Worm (Caenorhabditis elegans): ENCODE results near the gene dhhc-6.

dhhc-6 gene

ce11 chrIV:12120536-12120935, 4.2 kb upstream of the dhhc-6 start:
- TF ChIP-seq php-3 (GFP tag; IDR thresholded peaks at IDR 0.05) (no peak), aha-1 (tag) (peak; percentile 79), lsy-2 (tag; optimal IDR thresholded peaks at IDR 0.05) (no peak), egl-43 (GFP tag; IDR thresholded peaks at IDR 0.05) (no peak), ceh-82 (tag; optimal IDR thresholded peaks at IDR 0.05) (no peak)

ce11 chrIV:12121076-12121475, 3.7 kb upstream of the dhhc-6 start, which contains the start of the genes ddb-1 and M18.6:
Gene ddb-1 (minus strand): TSS chrIV:12121165.
Gene M18.6 (plus strand): TSS chrIV:12121310.
- no peak for TF ChIP-seq daf-19 (GFP tag; conservative IDR thresholded peaks at IDR 0.05)
- TF ChIP-seq lin-38 (GFP tag; IDR thresholded peaks at IDR 0.05): peak; percentile 93
- peak; percentile 70 for TF ChIP-seq unc-130 (GFP tag; optimal IDR thresholded peaks at IDR 0.05)
- no peak for TF ChIP-seq mxl-3 (GFP tag; optimal IDR thresholded peaks at IDR 0.05)
- peak in 1 of 2 experiments; percentile 56 for TF ChIP-seq lsy-2 (tag; optimal IDR thresholded peaks at IDR 0.05)
- no peak for TF ChIP-seq spr-1 (tag; optimal IDR thresholded peaks at IDR 0.05)
- peak; percentile 3 for TF ChIP-seq hlh-30 (tag; optimal IDR thresholded peaks at IDR 0.05; ENCODE audit: insufficient read depth)
- TF ChIP-seq mes-2 (tag; optimal IDR thresholded peaks at IDR 0.05; ENCODE audit: poor library complexity, severe bottlenecking): peak; percentile 48
- no peak for TF ChIP-seq R02D3.7 (tag; optimal IDR thresholded peaks at IDR 0.05)
- no peak for TF ChIP-seq pha-4 (GFP tag; IDR thresholded peaks at IDR 0.05)
- TF ChIP-seq pha-4 (tag; optimal IDR thresholded peaks at IDR 0.05): peak; percentile 19
- TF ChIP-seq dve-1 (tag; optimal IDR thresholded peaks at IDR 0.05; ENCODE audit: insufficient read depth): peak; percentile 26
- no peak for TF ChIP-seq pqm-1 (tag; optimal IDR thresholded peaks at IDR 0.05)
- TF ChIP-seq nhr-28 (tag; optimal IDR thresholded peaks at IDR 0.05): peak; percentile 25
- no peak for TF ChIP-seq daf-16 (GFP tag; optimal IDR thresholded peaks at IDR 0.05)
- TF ChIP-seq daf-16 (tag; optimal IDR thresholded peaks at IDR 0.05): peak; percentile 41
- peak; percentile 24 for TF ChIP-seq dpl-1 (GFP tag; optimal IDR thresholded peaks at IDR 0.05)
- TF ChIP-seq mep-1 (tag; optimal IDR thresholded peaks at IDR 0.05): peak; percentile 22
- 0 out of 2 replicates have a peak, but pooled peaks have one; percentile 15 for TF ChIP-seq hmg-1.1 (GFP tag; IDR thresholded peaks at IDR 0.05)
- peak; percentile 50 for TF ChIP-seq nhr-6 (tag; optimal IDR thresholded peaks at IDR 0.05)

- TF ChIP-seq daf-16 (GFP tag; optimal IDR thresholded peaks at IDR 0.05): no peak
- peak; percentile 44 for TF ChIP-seq daf-16 (tag; optimal IDR thresholded peaks at IDR 0.05)
- no peak for TF ChIP-seq jun-1 (tag; optimal IDR thresholded peaks at IDR 0.05)
- peak; percentile 64 for TF ChIP-seq mes-2 (tag; optimal IDR thresholded peaks at IDR 0.05; ENCODE audit: poor library complexity, severe bottlenecking)
- TF ChIP-seq dve-1 (tag; optimal IDR thresholded peaks at IDR 0.05; ENCODE audit: insufficient read depth): peak; percentile 39
- no peak for TF ChIP-seq fkh-10 (GFP tag; optimal IDR thresholded peaks at IDR 0.05)
- TF ChIP-seq dpl-1 (GFP tag; optimal IDR thresholded peaks at IDR 0.05): peak; percentile 12
- TF ChIP-seq aha-1 (tag): peak; percentile 92
- TF ChIP-seq lsy-2 (tag; optimal IDR thresholded peaks at IDR 0.05): peak in 1 of 2 experiments; percentile 57
- TF ChIP-seq mep-1 (tag; optimal IDR thresholded peaks at IDR 0.05): peak; percentile 47
- TF ChIP-seq Y5F2A.4 (GFP tag; optimal IDR thresholded peaks at IDR 0.05): no peak
- TF ChIP-seq ZK337.2 (GFP tag; IDR thresholded peaks at IDR 0.05): no peak
- peak in 1 of 2 experiments; percentile 39 for TF ChIP-seq unc-62 (GFP tag; optimal IDR thresholded peaks at IDR 0.05 in 1 of 2)
- TF ChIP-seq unc-62 (tag; optimal IDR thresholded peaks at IDR 0.05): no peak
- peak; percentile 49; the same call in 1 of the 2 replicates for TF ChIP-seq lin-38 (GFP tag; IDR thresholded peaks at IDR 0.05)
Observed at ce11 chrIV:12122874-12123664, 1.7 kb upstream of the dhhc-6 start, which contains the start of gene aly-3. Gene aly-3 (plus strand): TSS chrIV:12123282.

ce11 chrIV:12126740-12127472, 2.2 kb downstream of the dhhc-6 start:
- peak; percentile 1 for TF ChIP-seq aha-1 (tag)
- no peak for TF ChIP-seq tra-1 (GFP tag; IDR thresholded peaks at IDR 0.05)
- TF ChIP-seq unc-39 (tag; optimal IDR thresholded peaks at IDR 0.05): no peak
- TF ChIP-seq ceh-28 (tag; optimal IDR thresholded peaks at IDR 0.05): no peak
- peak in 1 of 2 experiments; percentile 22 for TF ChIP-seq lsy-2 (tag; optimal IDR thresholded peaks at IDR 0.05)
- TF ChIP-seq lin-39 (tag; optimal IDR thresholded peaks at IDR 0.05): no peak
- TF ChIP-seq daf-19 (GFP tag; conservative IDR thresholded peaks at IDR 0.05): no peak
- no peak for TF ChIP-seq nhr-6 (tag; optimal IDR thresholded peaks at IDR 0.05)
